Worm (Caenorhabditis elegans) whole organism, L1 larva: Measurements from ENCODE around the gene F59A7.7.

Source experiments
- aly-2 ChIP-seq: fragments of 150-350 bp; optimal IDR thresholded peaks from 2 replicates; lab custom pipeline; 2014; ENCODE audit warnings: missing biosample characterization, missing genetic modification characterization
- ama-1 ChIP-seq: fragments of 150-350 bp; optimal IDR thresholded peaks from 2 replicates; lab custom pipeline; 2014
- efl-3 ChIP-seq: fragments of 200-800 bp; sonication (Bioruptor generic); optimal IDR thresholded peaks from 2 replicates; lab custom pipeline; 2018; ENCODE audit warnings: mild to moderate bottlenecking, missing genetic modification characterization, missing compliant biosample characterization
- egl-27 ChIP-seq, 2 experiments: fragments of 150-350 bp in 1 of 2; sonication (generic microtip); optimal IDR thresholded peaks; 3 replicates each; lab custom pipeline; 2017 to 2018; ENCODE audit warnings: missing biosample characterization in 2 of 2, missing genetic modification characterization in 2 of 2, missing genetic modification reagents in 2 of 2
- jun-1 ChIP-seq: fragments of 150-350 bp; optimal IDR thresholded peaks from 2 replicates; lab custom pipeline; 2014; ENCODE audit warnings: missing biosample characterization, missing genetic modification reagents, missing genetic modification characterization
- lin-35 ChIP-seq, 2 experiments: fragments of 150-350 bp; optimal IDR thresholded peaks; 2 replicates each; lab custom pipeline; 2014; ENCODE audit warnings: missing biosample characterization in 2 of 2, missing genetic modification characterization in 2 of 2, missing genetic modification reagents in 2 of 2
- lsy-2 ChIP-seq, 2 experiments: fragments of 150-350 bp; optimal IDR thresholded peaks; 2 replicates each; lab custom pipeline; 2014; ENCODE audit warnings: missing biosample characterization in 2 of 2, missing genetic modification characterization in 2 of 2
- nhr-12 ChIP-seq: sonication (generic microtip); optimal IDR thresholded peaks from 2 replicates; lab custom pipeline; 2017; ENCODE audit warnings: missing biosample characterization, missing genetic modification characterization
- nhr-77 ChIP-seq: fragments of 150-350 bp; optimal IDR thresholded peaks from 2 replicates; lab custom pipeline; 2014; ENCODE audit warnings: missing biosample characterization, missing genetic modification characterization
- pqm-1 ChIP-seq: sonication (generic microtip); optimal IDR thresholded peaks from 3 replicates; lab custom pipeline; 2017; ENCODE audit warnings: missing biosample characterization, missing genetic modification characterization
- swsn-7 ChIP-seq: sonication (generic microtip); optimal IDR thresholded peaks from 2 replicates; lab custom pipeline; 2016; ENCODE audit warnings: missing genetic modification characterization, missing compliant biosample characterization

ce11 chrV:1964806-1965205, 47.1 kb upstream of the F59A7.7 start, which contains the start of gene srj-15:
- TF ChIP-seq aly-2 (no peak), ama-1 (no peak), egl-27 (tag; optimal IDR thresholded peaks at IDR 0.05; lab: Kevin White, UChicago) (no peak), lin-35 (GFP tag; optimal IDR thresholded peaks at IDR 0.05; lab: Kevin White, UChicago) (no peak), pqm-1 (tag; lab: Kevin White, UChicago) (no peak), nhr-77 (tag; lab: Kevin White, UChicago) (no peak), swsn-7 (tag; lab: Kevin White, UChicago) (no peak), jun-1 (tag; lab: Kevin White, UChicago) (no peak), nhr-12 (tag; lab: Kevin White, UChicago) (no peak), lsy-2 (tag; optimal IDR thresholded peaks at IDR 0.05; lab: Kevin White, UChicago) (no peak), efl-3 (GFP tag; lab: Kevin White, UChicago) (no peak)
